Worm (Caenorhabditis elegans): Measurements from ENCODE around the gene C52B11.5.

ce11 chrX:1245717-1246116 is 26.9 kb upstream of the C52B11.5 start, which contains the start of gene tsp-9:
- TF ChIP-seq sma-3 (GFP tag; optimal IDR thresholded peaks at IDR 0.05): no peak
- no peak for TF ChIP-seq nhr-6 (tag; optimal IDR thresholded peaks at IDR 0.05)
- TF ChIP-seq unc-62 (GFP tag; optimal IDR thresholded peaks at IDR 0.05): no peak
- TF ChIP-seq nhr-237 (tag; optimal IDR thresholded peaks at IDR 0.05): no peak
- no peak for TF ChIP-seq lin-11 (tag; optimal IDR thresholded peaks at IDR 0.05)
- no peak for TF ChIP-seq blmp-1 (tag; optimal IDR thresholded peaks at IDR 0.05; ENCODE audit: insufficient read depth)
- no peak for TF ChIP-seq zag-1 (tag; optimal IDR thresholded peaks at IDR 0.05)
- TF ChIP-seq nhr-77 (tag; optimal IDR thresholded peaks at IDR 0.05): no peak
- no peak for TF ChIP-seq ceh-82 (tag; optimal IDR thresholded peaks at IDR 0.05)
- no peak for TF ChIP-seq snpc-4 (tag; optimal IDR thresholded peaks at IDR 0.05)
- no peak for TF ChIP-seq nhr-25 (tag; optimal IDR thresholded peaks at IDR 0.05)
- TF ChIP-seq ceh-16 (tag; optimal IDR thresholded peaks at IDR 0.05): no peak

All from whole organism, L2 larva.